Worm (Caenorhabditis elegans) whole organism, L4 larva: Measurements from ENCODE around the gene F23H11.2.
A peak's percentile ranks its signal among the peaks of the same experiment; 100 is the strongest.

Experiments used
- F10B5.3 ChIP-seq: sonication (generic microtip); optimal IDR thresholded peaks from 2 replicates; lab custom pipeline; 2016; ENCODE audit warnings: mild to moderate bottlenecking, missing genetic modification characterization, missing compliant biosample characterization
- F26F4.8 ChIP-seq: fragments of 200-800 bp; sonication (Bioruptor generic); conservative IDR thresholded peaks from 2 replicates; pipeline ENCODE4 v1.3.6; 2022; ENCODE audit warnings: missing genetic modification characterization, missing compliant biosample characterization
- F37D6.2 ChIP-seq: sonication (generic microtip); optimal IDR thresholded peaks from 2 replicates; lab custom pipeline; 2016; ENCODE audit warnings: mild to moderate bottlenecking, missing genetic modification characterization, missing compliant biosample characterization
- Y105C5A.15 ChIP-seq: fragments of 200-800 bp; sonication (Bioruptor generic); IDR thresholded peaks from 2 replicates; pipeline ENCODE4 v1.3.6; 2022; ENCODE audit warnings: missing genetic modification characterization, missing compliant biosample characterization
- Y48G9A.11 ChIP-seq: fragments of 200-800 bp; sonication (Bioruptor generic); IDR thresholded peaks from 2 replicates; pipeline ENCODE4 v1.3.6; 2022; ENCODE audit warnings: missing genetic modification reagents, missing genetic modification characterization, missing compliant biosample characterization
- aha-1 ChIP-seq: fragments of 150-350 bp; peaks from one replicate; lab custom pipeline; 2014; ENCODE audit warnings: missing biosample characterization, missing genetic modification characterization
- aly-2 ChIP-seq: sonication (generic microtip); optimal IDR thresholded peaks from 2 replicates; lab custom pipeline; 2018; ENCODE audit warnings: missing biosample characterization, missing genetic modification characterization
- ceh-44 ChIP-seq: fragments of 200-800 bp; sonication (Bioruptor generic); IDR thresholded peaks from 2 replicates; pipeline ENCODE4 v1.3.6; 2022; ENCODE audit warnings: missing genetic modification reagents, missing genetic modification characterization, missing compliant biosample characterization
- ces-1 ChIP-seq: fragments of 150-350 bp; sonication (generic microtip); optimal IDR thresholded peaks from 4 replicates; lab custom pipeline; 2014; ENCODE audit warnings: missing biosample characterization, missing genetic modification reagents, missing genetic modification characterization
- ctbp-1 ChIP-seq: fragments of 200-800 bp; sonication (Bioruptor generic); IDR thresholded peaks from 2 replicates; pipeline ENCODE4 v1.3.6; 2022; ENCODE audit warnings: missing genetic modification reagents, missing genetic modification characterization, missing compliant biosample characterization
- daf-12 ChIP-seq: fragments of 150-350 bp; optimal IDR thresholded peaks from 2 replicates; lab custom pipeline; 2014; ENCODE audit warnings: missing biosample characterization, missing genetic modification reagents, missing genetic modification characterization
- daf-16 ChIP-seq, 3 experiments: sonication (generic microtip); optimal IDR thresholded peaks; 2 replicates each; lab custom pipeline; 2016 to 2017; ENCODE audit warnings: missing genetic modification characterization in 3 of 3, missing genetic modification reagents in 3 of 3, mild to moderate bottlenecking in 2 of 3, missing compliant biosample characterization in 2 of 3, missing biosample characterization in 1 of 3, moderate library complexity in 1 of 3
- dmd-6 ChIP-seq: fragments of 200-800 bp; sonication (Bioruptor generic); IDR thresholded peaks from 2 replicates; pipeline ENCODE4 v1.3.6; 2022; ENCODE audit warnings: missing genetic modification reagents, missing genetic modification characterization, missing compliant biosample characterization
- dmd-9 ChIP-seq: fragments of 200-800 bp; sonication (Bioruptor generic); IDR thresholded peaks from 2 replicates; pipeline ENCODE4 v1.3.6; 2022; ENCODE audit warnings: missing genetic modification reagents, missing genetic modification characterization, missing compliant biosample characterization
- dpl-1 ChIP-seq: fragments of 150-350 bp; optimal IDR thresholded peaks from 2 replicates; lab custom pipeline; 2014; ENCODE audit warnings: missing biosample characterization, missing genetic modification reagents, missing genetic modification characterization
- dve-1 ChIP-seq: sonication (generic microtip); optimal IDR thresholded peaks from 2 replicates; lab custom pipeline; 2017; ENCODE audit warnings: antibody characterized with exemption, mild to moderate bottlenecking, missing genetic modification characterization, missing compliant biosample characterization; ENCODE audit not compliant: insufficient read depth
- egl-27 ChIP-seq: sonication (generic microtip); optimal IDR thresholded peaks from 3 replicates; lab custom pipeline; 2017; ENCODE audit warnings: missing biosample characterization, missing genetic modification reagents, missing genetic modification characterization
- fkh-10 ChIP-seq: fragments of 150-350 bp; optimal IDR thresholded peaks from 2 replicates; lab custom pipeline; 2014; ENCODE audit warnings: missing biosample characterization, missing genetic modification reagents, missing genetic modification characterization
- fos-1 ChIP-seq: fragments of 150-350 bp; optimal IDR thresholded peaks from 2 replicates; lab custom pipeline; 2014; ENCODE audit warnings: missing biosample characterization, missing genetic modification characterization
- hlh-11 ChIP-seq: fragments of 200-800 bp; sonication (Bioruptor generic); optimal IDR thresholded peaks from 2 replicates; lab custom pipeline; 2018; ENCODE audit warnings: mild to moderate bottlenecking, missing genetic modification characterization, missing compliant biosample characterization
- jun-1 ChIP-seq: fragments of 150-350 bp; optimal IDR thresholded peaks from 2 replicates; lab custom pipeline; 2014; ENCODE audit warnings: missing biosample characterization, missing genetic modification reagents, missing genetic modification characterization
- lim-7 ChIP-seq: fragments of 200-800 bp; sonication (Bioruptor generic); IDR thresholded peaks from 2 replicates; pipeline ENCODE4 v1.3.6; 2022; ENCODE audit warnings: missing genetic modification characterization, missing compliant biosample characterization
- lin-1 ChIP-seq: fragments of 200-800 bp; sonication (Bioruptor generic); IDR thresholded peaks from 2 replicates; pipeline ENCODE4 v1.3.6; 2022; ENCODE audit warnings: missing genetic modification reagents, missing genetic modification characterization, missing compliant biosample characterization
- lin-13 ChIP-seq: fragments of 150-350 bp; optimal IDR thresholded peaks from 2 replicates; lab custom pipeline; 2014; ENCODE audit warnings: missing biosample characterization, missing genetic modification reagents, missing genetic modification characterization
- lin-15B ChIP-seq: fragments of 150-350 bp; sonication (generic microtip); optimal IDR thresholded peaks from 3 replicates; lab custom pipeline; 2014; ENCODE audit warnings: missing biosample characterization, missing genetic modification characterization
- lin-39 ChIP-seq: fragments of 150-350 bp; optimal IDR thresholded peaks from 2 replicates; lab custom pipeline; 2014; ENCODE audit warnings: missing biosample characterization, missing genetic modification reagents, missing genetic modification characterization
- lir-3 ChIP-seq: sonication (generic microtip); optimal IDR thresholded peaks from 2 replicates; lab custom pipeline; 2016; ENCODE audit warnings: mild to moderate bottlenecking, missing genetic modification characterization, missing compliant biosample characterization
- lsy-2 ChIP-seq, 2 experiments: fragments of 150-350 bp in 1 of 2; sonication (generic microtip) in 1 of 2; optimal IDR thresholded peaks; 2 replicates each; lab custom pipeline; 2014 to 2017; ENCODE audit warnings: missing biosample characterization in 2 of 2, missing genetic modification characterization in 2 of 2
- madf-5 ChIP-seq, 2 experiments: fragments of 200-800 bp; sonication (Bioruptor generic); IDR thresholded peaks; 2 replicates each; pipeline ENCODE4 v1.3.6; 2022; ENCODE audit warnings: missing compliant biosample characterization in 2 of 2, missing genetic modification characterization in 2 of 2
- mep-1 ChIP-seq: fragments of 150-350 bp; sonication (generic microtip); optimal IDR thresholded peaks from 3 replicates; lab custom pipeline; 2014; ENCODE audit warnings: missing biosample characterization, missing genetic modification characterization
- mes-2 ChIP-seq: sonication (generic microtip); optimal IDR thresholded peaks from 2 replicates; lab custom pipeline; 2016; ENCODE audit warnings: missing genotype, mild to moderate bottlenecking, missing genetic modification characterization, missing compliant biosample characterization; ENCODE audit not compliant: poor library complexity, severe bottlenecking
- mxl-2 ChIP-seq: fragments of 200-800 bp; sonication (Bioruptor generic); conservative IDR thresholded peaks from 2 replicates; pipeline ENCODE4 v1.3.6; 2022; ENCODE audit warnings: missing genetic modification reagents, missing genetic modification characterization, missing compliant biosample characterization
- nhr-102 ChIP-seq: sonication (generic microtip); optimal IDR thresholded peaks from 2 replicates; lab custom pipeline; 2016; ENCODE audit warnings: mild to moderate bottlenecking, missing genetic modification characterization, moderate library complexity, missing compliant biosample characterization
- nhr-11 ChIP-seq: fragments of 150-350 bp; optimal IDR thresholded peaks from 2 replicates; lab custom pipeline; 2014; ENCODE audit warnings: missing biosample characterization, missing genetic modification characterization
- nhr-25 ChIP-seq: sonication (generic microtip); optimal IDR thresholded peaks from 2 replicates; lab custom pipeline; 2017; ENCODE audit warnings: missing genetic modification characterization, mild to moderate bottlenecking, missing compliant biosample characterization, antibody characterized with exemption, moderate library complexity, borderline replicate concordance; ENCODE audit not compliant: insufficient read depth
- nhr-28 ChIP-seq: fragments of 150-350 bp; optimal IDR thresholded peaks from 2 replicates; lab custom pipeline; 2014; ENCODE audit warnings: missing biosample characterization, missing genetic modification characterization
- nhr-41 ChIP-seq: fragments of 200-800 bp; sonication (Bioruptor generic); IDR thresholded peaks from 2 replicates; pipeline ENCODE4 v1.3.6; 2022; ENCODE audit warnings: missing genetic modification reagents, missing genetic modification characterization, missing compliant biosample characterization
- nhr-77 ChIP-seq: fragments of 150-350 bp; optimal IDR thresholded peaks from 2 replicates; lab custom pipeline; 2014; ENCODE audit warnings: missing biosample characterization, missing genetic modification characterization
- pqm-1 ChIP-seq: sonication (generic microtip); optimal IDR thresholded peaks from 2 replicates; lab custom pipeline; 2017; ENCODE audit warnings: missing biosample characterization, missing genetic modification characterization
- saeg-2 ChIP-seq: fragments of 200-800 bp; sonication (Bioruptor generic); IDR thresholded peaks from 2 replicates; pipeline ENCODE4 v1.3.6; 2022; ENCODE audit warnings: missing genetic modification reagents, missing genetic modification characterization, missing compliant biosample characterization
- sdz-12 ChIP-seq: fragments of 200-800 bp; sonication (Bioruptor generic); optimal IDR thresholded peaks from 2 replicates; lab custom pipeline; 2018; ENCODE audit warnings: mild to moderate bottlenecking, missing genetic modification characterization, missing compliant biosample characterization
- snpc-1.2 ChIP-seq: fragments of 200-800 bp; sonication (Bioruptor generic); IDR thresholded peaks from 2 replicates; pipeline ENCODE4 v1.3.6; 2022; ENCODE audit warnings: missing genetic modification reagents, missing genetic modification characterization, missing compliant biosample characterization
- snpc-4 ChIP-seq: fragments of 150-350 bp; optimal IDR thresholded peaks from 2 replicates; lab custom pipeline; 2014; ENCODE audit warnings: missing biosample characterization, missing genetic modification characterization
- spr-1 ChIP-seq: sonication (generic microtip); optimal IDR thresholded peaks from 2 replicates; lab custom pipeline; 2016; ENCODE audit warnings: mild to moderate bottlenecking, missing genetic modification characterization, missing compliant biosample characterization
- spr-3 ChIP-seq: fragments of 200-800 bp; sonication (Bioruptor generic); optimal IDR thresholded peaks from 2 replicates; lab custom pipeline; 2018; ENCODE audit warnings: mild to moderate bottlenecking, missing genetic modification characterization, missing compliant biosample characterization
- tra-1 ChIP-seq: fragments of 200-800 bp; sonication (Bioruptor generic); IDR thresholded peaks from 2 replicates; pipeline ENCODE4 v1.3.6; 2022; ENCODE audit warnings: missing genetic modification reagents, missing genetic modification characterization, missing compliant biosample characterization
- unc-130 ChIP-seq: sonication (generic microtip); optimal IDR thresholded peaks from 2 replicates; lab custom pipeline; 2016; ENCODE audit warnings: missing genetic modification reagents, missing genetic modification characterization, missing compliant biosample characterization
- unc-39 ChIP-seq: sonication (generic microtip); optimal IDR thresholded peaks from 2 replicates; lab custom pipeline; 2017; ENCODE audit warnings: missing biosample characterization, missing genetic modification characterization
- zfp-2 ChIP-seq: sonication (generic microtip); optimal IDR thresholded peaks from 2 replicates; lab custom pipeline; 2016; ENCODE audit warnings: mild to moderate bottlenecking, missing genetic modification characterization, missing compliant biosample characterization
- zfp-3 ChIP-seq: fragments of 200-800 bp; sonication (Bioruptor generic); conservative IDR thresholded peaks from 2 replicates; pipeline ENCODE4 v1.3.6; 2022; ENCODE audit warnings: missing genetic modification reagents, missing genetic modification characterization, missing compliant biosample characterization
- zip-11 ChIP-seq: fragments of 200-800 bp; sonication (Bioruptor generic); IDR thresholded peaks from 2 replicates; pipeline ENCODE4 v1.3.6; 2022; ENCODE audit warnings: missing genetic modification characterization, missing compliant biosample characterization
- ztf-11 ChIP-seq: fragments of 150-350 bp; optimal IDR thresholded peaks from 2 replicates; lab custom pipeline; 2014; ENCODE audit warnings: missing biosample characterization, missing genetic modification characterization

The F23H11.2 gene

ce11 chrIII:887874-888299 is 7.7 kb upstream of the F23H11.2 start (continued):
- TF ChIP-seq pqm-1 (tag; lab: Kevin White, UChicago) = peak; percentile 11
- TF ChIP-seq zfp-2 (tag; lab: Kevin White, UChicago) = no peak
- peak; percentile 77 for TF ChIP-seq dmd-6
- TF ChIP-seq hlh-11 (tag; lab: Kevin White, UChicago) = peak; percentile 80
- TF ChIP-seq ceh-44 (GFP tag; lab: Robert Waterston, UW) = no peak
- peak; percentile 60 for TF ChIP-seq nhr-11
- TF ChIP-seq lin-1 (GFP tag; lab: Robert Waterston, UW) = no peak
- TF ChIP-seq dpl-1 = peak; percentile 26
- peak; percentile 70 for TF ChIP-seq F37D6.2 (tag; lab: Kevin White, UChicago)
- no peak for TF ChIP-seq aly-2 (tag; lab: Kevin White, UChicago)
- no peak for TF ChIP-seq mxl-2 (GFP tag; lab: Robert Waterston, UW)
- TF ChIP-seq egl-27 (tag; lab: Kevin White, UChicago) = no peak
- no peak for TF ChIP-seq tra-1 (GFP tag; lab: Robert Waterston, UW)
- no peak for TF ChIP-seq lim-7
- TF ChIP-seq aha-1 = peak; percentile 94
- peak; percentile 92 for TF ChIP-seq fkh-10 (GFP tag; lab: Kevin White, UChicago)
- peak; percentile 60 to 77 for TF ChIP-seq lsy-2 (tag; optimal IDR thresholded peaks at IDR 0.05; lab: Kevin White, UChicago)
- no peak for TF ChIP-seq lin-39 (tag; lab: Kevin White, UChicago)
- TF ChIP-seq nhr-41 (GFP tag; lab: Robert Waterston, UW) = no peak
- TF ChIP-seq snpc-1.2 (GFP tag; lab: Robert Waterston, UW) = peak; percentile 48; the same call in 1 of the 2 replicates
- no peak for TF ChIP-seq nhr-77 (tag; lab: Kevin White, UChicago)
- no peak for TF ChIP-seq daf-12 (tag; lab: Kevin White, UChicago)
- no peak for TF ChIP-seq F26F4.8
- peak; percentile 78 for TF ChIP-seq ctbp-1 (GFP tag; lab: Robert Waterston, UW)
- TF ChIP-seq Y105C5A.15 (GFP tag; lab: Robert Waterston, UW) = no peak
- no peak for TF ChIP-seq zfp-3 (GFP tag; lab: Robert Waterston, UW)
- TF ChIP-seq spr-3 (GFP tag; lab: Kevin White, UChicago) = no peak
- TF ChIP-seq saeg-2 = no peak
- no peak for TF ChIP-seq ztf-11 (tag; lab: Kevin White, UChicago)
- TF ChIP-seq daf-16 (GFP tag; optimal IDR thresholded peaks at IDR 0.05; lab: Kevin White, UChicago) = no peak
- TF ChIP-seq daf-16 (tag; optimal IDR thresholded peaks at IDR 0.05; lab: Kevin White, UChicago) = peak; percentile 69
- no peak for TF ChIP-seq snpc-4
- no peak for TF ChIP-seq unc-39
- no peak for TF ChIP-seq zip-11 (GFP tag; lab: Robert Waterston, UW)
- TF ChIP-seq ces-1 = no peak
- TF ChIP-seq lin-13 (GFP tag; lab: Kevin White, UChicago) = no peak
- no peak for TF ChIP-seq Y48G9A.11 (GFP tag; lab: Robert Waterston, UW)
- TF ChIP-seq dmd-9 (GFP tag; lab: Robert Waterston, UW) = no peak
- no peak for TF ChIP-seq fos-1 (tag; lab: Kevin White, UChicago)
- no peak for TF ChIP-seq F10B5.3 (tag; lab: Kevin White, UChicago)
- TF ChIP-seq nhr-102 (tag; lab: Kevin White, UChicago) = no peak
- peak; percentile 41 for TF ChIP-seq spr-1 (tag; lab: Kevin White, UChicago)
- TF ChIP-seq lir-3 (tag; lab: Kevin White, UChicago) = no peak
- peak; percentile 83 for TF ChIP-seq mep-1 (tag; lab: Kevin White, UChicago)
- no peak for TF ChIP-seq lin-15B
- no peak for TF ChIP-seq jun-1 (tag; lab: Kevin White, UChicago)
- peak; percentile 65 for TF ChIP-seq nhr-28 (tag; lab: Kevin White, UChicago)
- TF ChIP-seq unc-130 (GFP tag; lab: Kevin White, UChicago) = no peak
- peak; percentile 71 for TF ChIP-seq dve-1 (tag; lab: Kevin White, UChicago)
- no peak for TF ChIP-seq sdz-12 (GFP tag; lab: Kevin White, UChicago)
- no peak for TF ChIP-seq nhr-25 (tag; lab: Kevin White, UChicago)
- TF ChIP-seq mes-2 (tag; lab: Kevin White, UChicago) = peak; percentile 21
- no peak for TF ChIP-seq madf-5 (GFP tag; IDR thresholded peaks at IDR 0.05; lab: Robert Waterston, UW)
